Worm (Caenorhabditis elegans) whole organism, L3 larva: Measurements from ENCODE around the gene F44F4.3.

Experiments
- R02D3.7 ChIP-seq: fragments of 150-350 bp; optimal IDR thresholded peaks from 2 replicates; lab custom pipeline; 2014; ENCODE audit warnings: missing biosample characterization, missing genetic modification characterization
- ama-1 ChIP-seq: fragments of 150-350 bp; optimal IDR thresholded peaks from 2 replicates; lab custom pipeline; 2018
- ceh-28 ChIP-seq: fragments of 150-350 bp; optimal IDR thresholded peaks from 2 replicates; lab custom pipeline; 2014; ENCODE audit warnings: missing biosample characterization, missing genetic modification reagents, missing genetic modification characterization
- ceh-82 ChIP-seq: fragments of 150-350 bp; optimal IDR thresholded peaks from 2 replicates; lab custom pipeline; 2014; ENCODE audit warnings: missing biosample characterization, missing genetic modification characterization
- ceh-9 ChIP-seq: sonication (generic microtip); optimal IDR thresholded peaks from 2 replicates; lab custom pipeline; 2018; ENCODE audit warnings: missing biosample characterization, missing genetic modification characterization
- daf-12 ChIP-seq: fragments of 150-350 bp; optimal IDR thresholded peaks from 2 replicates; lab custom pipeline; 2014; ENCODE audit warnings: missing biosample characterization, missing genetic modification reagents, missing genetic modification characterization
- egl-27 ChIP-seq: sonication (generic microtip); optimal IDR thresholded peaks from 4 replicates; lab custom pipeline; 2017; ENCODE audit warnings: missing biosample characterization, missing genetic modification reagents, missing genetic modification characterization
- egl-5 ChIP-seq: fragments of 150-350 bp; optimal IDR thresholded peaks from 2 replicates; lab custom pipeline; 2017; ENCODE audit warnings: missing biosample characterization, missing genetic modification reagents, missing genetic modification characterization, inconsistent platforms
- elt-2 ChIP-seq: sonication (generic microtip); optimal IDR thresholded peaks from 2 replicates; lab custom pipeline; 2016; ENCODE audit warnings: missing genetic modification reagents, mild to moderate bottlenecking, missing genetic modification characterization, missing compliant biosample characterization
- elt-3 ChIP-seq, 3 experiments: fragments of 150-350 bp in 1 of 3; sonication (generic microtip) in 2 of 3; optimal IDR thresholded peaks; 2 replicates in 2 of 3; 4 replicates in 1 of 3; lab custom pipeline; 2014 to 2017; ENCODE audit warnings: missing biosample characterization in 3 of 3, missing genetic modification characterization in 3 of 3
- eor-1 ChIP-seq, 2 experiments: fragments of 150-350 bp; optimal IDR thresholded peaks; 2 replicates each; lab custom pipeline; 2014 to 2018; ENCODE audit warnings: missing biosample characterization in 2 of 2, missing genetic modification characterization in 2 of 2
- fos-1 ChIP-seq: fragments of 150-350 bp; optimal IDR thresholded peaks from 2 replicates; lab custom pipeline; 2014; ENCODE audit warnings: missing biosample characterization, missing genetic modification characterization
- hmg-11 ChIP-seq: sonication (generic microtip); optimal IDR thresholded peaks from 2 replicates; lab custom pipeline; 2016; ENCODE audit warnings: missing genetic modification characterization, missing compliant biosample characterization
- lin-15B ChIP-seq: fragments of 150-350 bp; optimal IDR thresholded peaks from 2 replicates; lab custom pipeline; 2014; ENCODE audit warnings: missing biosample characterization, missing genetic modification characterization
- lin-39 ChIP-seq: fragments of 150-350 bp; optimal IDR thresholded peaks from 2 replicates; lab custom pipeline; 2018; ENCODE audit warnings: missing biosample characterization, missing genetic modification reagents, missing genetic modification characterization
- lsy-12 ChIP-seq: sonication (generic microtip); optimal IDR thresholded peaks from 2 replicates; lab custom pipeline; 2016; ENCODE audit warnings: mild to moderate bottlenecking, missing genetic modification characterization, missing compliant biosample characterization
- mdl-1 ChIP-seq: fragments of 150-350 bp; optimal IDR thresholded peaks from 2 replicates; lab custom pipeline; 2014; ENCODE audit warnings: missing biosample characterization, missing genetic modification characterization
- mml-1 ChIP-seq: fragments of 150-350 bp; sonication (generic microtip); optimal IDR thresholded peaks from 3 replicates; lab custom pipeline; 2014; ENCODE audit warnings: missing biosample characterization, missing genetic modification characterization
- nhr-11 ChIP-seq: fragments of 150-350 bp; optimal IDR thresholded peaks from 2 replicates; lab custom pipeline; 2014; ENCODE audit warnings: missing biosample characterization, missing genetic modification characterization
- nhr-23 ChIP-seq: fragments of 150-350 bp; optimal IDR thresholded peaks from 2 replicates; lab custom pipeline; 2014; ENCODE audit warnings: missing biosample characterization, missing genetic modification reagents, missing genetic modification characterization
- nhr-237 ChIP-seq: fragments of 150-350 bp; optimal IDR thresholded peaks from 2 replicates; lab custom pipeline; 2014; ENCODE audit warnings: missing biosample characterization, missing genetic modification characterization
- nhr-25 ChIP-seq: sonication (generic microtip); optimal IDR thresholded peaks from 2 replicates; lab custom pipeline; 2017; ENCODE audit warnings: missing biosample characterization, missing genetic modification characterization
- nhr-28 ChIP-seq: fragments of 150-350 bp; optimal IDR thresholded peaks from 2 replicates; lab custom pipeline; 2014; ENCODE audit warnings: missing biosample characterization, missing genetic modification characterization
- nhr-76 ChIP-seq: fragments of 150-350 bp; sonication (generic microtip); optimal IDR thresholded peaks from 5 replicates; lab custom pipeline; 2014; ENCODE audit warnings: missing biosample characterization, missing genetic modification characterization
- nhr-77 ChIP-seq: fragments of 150-350 bp; optimal IDR thresholded peaks from 2 replicates; lab custom pipeline; 2014; ENCODE audit warnings: missing biosample characterization, missing genetic modification characterization
- pha-4 ChIP-seq: fragments of 150-350 bp; optimal IDR thresholded peaks from 2 replicates; lab custom pipeline; 2014; ENCODE audit warnings: missing biosample characterization, missing genetic modification reagents, missing genetic modification characterization
- pqm-1 ChIP-seq: fragments of 150-350 bp; optimal IDR thresholded peaks from 2 replicates; lab custom pipeline; 2017; ENCODE audit warnings: missing biosample characterization, missing genetic modification characterization, inconsistent platforms
- sea-2 ChIP-seq: fragments of 150-350 bp; sonication (generic microtip); optimal IDR thresholded peaks from 4 replicates; lab custom pipeline; 2014; ENCODE audit warnings: missing biosample characterization, missing genetic modification reagents, missing genetic modification characterization
- skn-1 ChIP-seq: fragments of 150-350 bp; optimal IDR thresholded peaks from 2 replicates; lab custom pipeline; 2014; ENCODE audit warnings: missing biosample characterization, missing genetic modification characterization
- snpc-4 ChIP-seq: fragments of 150-350 bp; optimal IDR thresholded peaks from 2 replicates; lab custom pipeline; 2014; ENCODE audit warnings: missing biosample characterization, missing genetic modification characterization
- tbx-2 ChIP-seq: sonication (generic microtip); optimal IDR thresholded peaks from 2 replicates; lab custom pipeline; 2016; ENCODE audit warnings: mild to moderate bottlenecking, missing genetic modification characterization, missing compliant biosample characterization
- unc-62 ChIP-seq: fragments of 150-350 bp; sonication (generic microtip); optimal IDR thresholded peaks from 4 replicates; lab custom pipeline; 2014; ENCODE audit warnings: missing biosample characterization, missing genetic modification reagents, missing genetic modification characterization
- zag-1 ChIP-seq: fragments of 150-350 bp; optimal IDR thresholded peaks from 2 replicates; lab custom pipeline; 2014; ENCODE audit warnings: missing biosample characterization, missing genetic modification characterization
- ztf-4 ChIP-seq: fragments of 150-350 bp; optimal IDR thresholded peaks from 2 replicates; lab custom pipeline; 2014; ENCODE audit warnings: missing biosample characterization, missing genetic modification characterization

F44F4.3 gene

DNA sequence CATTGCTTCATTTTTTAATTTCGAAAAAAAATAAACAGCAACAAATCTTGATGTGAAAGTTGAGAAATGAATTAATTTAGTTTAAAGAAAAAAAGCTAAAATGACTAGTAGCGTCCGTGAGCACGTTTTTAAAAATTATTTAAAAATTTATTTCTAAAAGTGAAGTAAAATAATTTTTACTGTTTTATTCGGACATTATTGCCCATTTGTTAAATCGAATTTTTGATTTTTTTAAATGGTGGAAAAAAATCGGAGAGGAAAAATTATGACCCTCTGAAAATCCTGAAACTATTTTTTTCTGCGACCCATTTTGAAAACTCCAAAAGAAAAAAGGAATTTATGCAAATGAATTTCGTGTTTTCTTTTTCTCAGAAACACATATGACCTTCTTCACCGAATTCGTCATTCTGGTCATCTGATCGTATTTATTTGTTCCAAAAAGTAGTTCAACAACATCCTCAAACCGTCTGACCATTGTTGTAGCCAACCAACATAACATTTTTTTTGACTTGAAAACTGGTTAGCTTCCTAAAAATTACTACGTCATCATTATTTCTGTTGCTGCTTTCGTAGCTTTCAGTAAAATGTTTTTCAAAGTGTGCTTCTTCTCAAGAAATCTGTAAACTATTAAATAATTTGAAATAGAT lies at the start of gene F44F4.3:
F44F4.3 (minus strand) TSS at position 51 of the 647 bp plus-strand sequence.
- TF ChIP-seq snpc-4 (tag; lab: Kevin White, UChicago) (no peak), mdl-1 (tag; lab: Kevin White, UChicago) (no peak), nhr-237 (tag; lab: Kevin White, UChicago) (no peak), nhr-11 (tag; lab: Kevin White, UChicago) (no peak), lin-15B (no peak), pqm-1 (no peak), hmg-11 (tag; lab: Kevin White, UChicago) (no peak), egl-27 (tag; lab: Kevin White, UChicago) (no peak), nhr-23 (tag; lab: Kevin White, UChicago) (peak; percentile 68)

DNA sequence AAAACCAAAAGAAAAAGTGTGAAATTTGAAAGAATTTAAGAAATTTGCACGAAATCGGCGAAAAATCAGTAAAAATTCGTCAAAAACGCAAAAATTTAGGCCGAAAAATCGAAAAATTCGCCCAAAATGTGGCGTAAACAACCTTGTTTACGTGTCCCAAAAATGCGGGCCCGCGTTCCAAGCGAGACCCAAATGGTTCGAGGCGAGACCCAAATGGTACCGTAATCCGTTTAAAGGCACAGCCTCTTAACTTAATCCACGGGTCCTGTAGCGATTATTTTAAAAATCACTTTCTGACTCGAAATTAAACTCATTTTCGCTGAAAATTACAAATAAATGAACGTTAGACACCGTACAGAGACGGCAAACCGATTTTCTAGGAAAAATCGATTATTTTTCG lies 49.6 kb upstream of the F44F4.3 start:
- TF ChIP-seq unc-62 = no peak
- TF ChIP-seq sea-2 (GFP tag; lab: Kevin White, UChicago) = no peak
- no peak for TF ChIP-seq ceh-9
- TF ChIP-seq R02D3.7 (tag; lab: Kevin White, UChicago) = no peak
- TF ChIP-seq hmg-11 (tag; lab: Kevin White, UChicago) = no peak
- TF ChIP-seq ceh-28 (tag; lab: Kevin White, UChicago) = no peak
- TF ChIP-seq ztf-4 (tag; lab: Kevin White, UChicago) = no peak

DNA sequence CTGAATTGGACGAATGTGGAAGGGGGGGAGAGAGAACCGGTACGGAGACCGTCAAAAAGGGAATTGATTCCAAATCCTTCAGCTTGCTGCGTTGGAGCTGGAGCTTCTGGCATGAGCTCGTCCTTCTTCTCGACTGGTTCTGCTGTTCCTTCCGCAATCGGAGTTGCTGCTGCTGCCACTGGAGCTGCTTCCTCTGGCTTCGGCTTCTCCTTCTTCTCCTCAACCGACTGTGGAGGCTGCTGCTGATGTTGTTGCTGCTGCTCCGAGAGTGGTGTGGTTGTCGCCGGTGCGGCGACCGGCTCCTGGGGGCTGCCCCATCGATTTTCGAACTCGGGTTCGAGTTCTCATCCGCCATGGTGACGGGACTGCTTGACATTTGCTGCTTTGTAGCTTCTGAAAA lies 49.1 kb upstream of the F44F4.3 start, which contains the start of gene R03D7.2:
R03D7.2 (minus strand) TSS at position 399 of the 400 bp plus-strand sequence.
- TF ChIP-seq skn-1 (tag; lab: Kevin White, UChicago) (no peak), elt-2 (tag; lab: Kevin White, UChicago) (no peak), nhr-76 (tag; lab: Kevin White, UChicago) (no peak), lin-39 (tag; lab: Kevin White, UChicago) (no peak), ama-1 (no peak), snpc-4 (tag; lab: Kevin White, UChicago) (no peak), elt-3 (tag; optimal IDR thresholded peaks at IDR 0.05; lab: Kevin White, UChicago) (no peak), lsy-12 (tag; lab: Kevin White, UChicago) (no peak), hmg-11 (tag; lab: Kevin White, UChicago) (no peak), pqm-1 (no peak), nhr-23 (tag; lab: Kevin White, UChicago) (no peak), ceh-9 (no peak), unc-62 (no peak), nhr-11 (tag; lab: Kevin White, UChicago) (no peak), sea-2 (GFP tag; lab: Kevin White, UChicago) (no peak), pha-4 (tag; lab: Kevin White, UChicago) (no peak), tbx-2 (no peak), eor-1 (tag; optimal IDR thresholded peaks at IDR 0.05; lab: Kevin White, UChicago) (no peak), mml-1 (no peak), ceh-28 (tag; lab: Kevin White, UChicago) (no peak)

DNA sequence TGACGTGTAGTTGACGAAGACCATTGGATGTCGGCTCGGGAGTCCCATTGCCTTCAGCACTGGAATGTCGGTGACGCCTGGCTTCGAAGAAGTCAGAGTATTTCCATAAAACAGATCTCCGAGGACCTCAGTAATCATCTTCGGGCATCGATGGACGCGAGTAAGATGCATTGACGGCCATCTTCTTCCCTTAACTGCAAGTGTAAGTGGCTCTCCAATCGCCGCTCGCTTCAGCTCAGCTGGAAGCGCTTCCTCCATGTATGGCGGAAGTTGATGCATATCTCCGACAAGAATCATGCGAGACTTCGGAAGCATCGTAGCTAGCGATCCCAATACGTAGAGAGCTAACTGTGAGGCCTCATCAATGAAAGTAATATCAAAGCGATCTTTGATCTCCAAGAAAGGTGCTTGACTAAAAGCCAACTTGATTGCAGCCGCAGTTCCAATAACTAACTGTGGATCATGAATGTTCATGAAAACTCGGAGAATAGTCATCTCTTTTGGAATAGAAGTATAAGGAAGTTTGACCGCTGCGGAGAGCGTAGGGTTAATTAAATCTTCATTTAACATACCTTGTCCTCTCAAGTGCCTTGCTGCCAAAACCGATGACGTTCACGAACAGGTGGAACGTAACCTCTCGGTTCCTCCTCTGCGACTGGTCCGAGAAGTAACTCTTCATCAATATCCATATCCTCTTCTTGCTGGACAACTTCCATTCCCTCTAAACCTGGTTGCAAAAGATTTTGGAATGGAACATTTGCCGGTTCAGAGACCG lies 48.4 kb upstream of the F44F4.3 start:
- TF ChIP-seq pqm-1 = no peak
- TF ChIP-seq ceh-9 = no peak
- TF ChIP-seq nhr-11 (tag; lab: Kevin White, UChicago) = no peak
- TF ChIP-seq R02D3.7 (tag; lab: Kevin White, UChicago) = no peak
- no peak for TF ChIP-seq egl-27 (tag; lab: Kevin White, UChicago)
- no peak for TF ChIP-seq mml-1
- no peak for TF ChIP-seq unc-62
- TF ChIP-seq zag-1 (tag; lab: Kevin White, UChicago) = no peak
- no peak for TF ChIP-seq nhr-28
- no peak for TF ChIP-seq daf-12 (tag; lab: Kevin White, UChicago)
- TF ChIP-seq nhr-25 = no peak
- no peak for TF ChIP-seq nhr-76 (tag; lab: Kevin White, UChicago)
- TF ChIP-seq ceh-82 (tag; lab: Kevin White, UChicago) = no peak
- no peak for TF ChIP-seq lin-15B
- TF ChIP-seq egl-5 (tag; lab: Kevin White, UChicago) = no peak
- TF ChIP-seq ama-1 = no peak
- no peak for TF ChIP-seq elt-3 (tag; optimal IDR thresholded peaks at IDR 0.05; lab: Kevin White, UChicago)
- TF ChIP-seq fos-1 (tag; lab: Kevin White, UChicago) = no peak
- no peak for TF ChIP-seq nhr-77 (tag; lab: Kevin White, UChicago)
- no peak for TF ChIP-seq nhr-237 (tag; lab: Kevin White, UChicago)
